Fruit fly (Drosophila melanogaster) whole organism, embryonic: ENCODE measurements around the gene CG7006.
A peak's percentile ranks its signal among the peaks of the same experiment; 100 is the strongest.

Experiments used
- B-H2 ChIP-seq: fragments of 200-800 bp; sonication (Bioruptor generic); optimal IDR thresholded peaks from 2 replicates; lab custom pipeline; 2018; ENCODE audit warnings: missing biosample characterization, mild to moderate bottlenecking, missing genetic modification characterization
- Bgb ChIP-seq: fragments of 200-800 bp; sonication (Bioruptor generic); IDR thresholded peaks from 2 replicates; pipeline ENCODE4 v1.3.6; 2022; ENCODE audit warnings: missing biosample characterization, missing genetic modification characterization; ENCODE audit not compliant: partially characterized antibody
- C15 ChIP-seq: fragments of 200-800 bp; sonication (Bioruptor generic); IDR thresholded peaks from 3 replicates; pipeline ENCODE4 v1.3.6; 2022; ENCODE audit warnings: missing biosample characterization, missing genetic modification characterization
- CG10267 ChIP-seq: fragments of 200-800 bp; sonication (Bioruptor generic); optimal IDR thresholded peaks from 2 replicates; lab custom pipeline; 2018; ENCODE audit warnings: missing biosample characterization, mild to moderate bottlenecking, missing genetic modification characterization, moderate library complexity
- CG10979 ChIP-seq: fragments of 200-800 bp; sonication (Bioruptor generic); optimal IDR thresholded peaks from 2 replicates; lab custom pipeline; 2018; ENCODE audit warnings: missing biosample characterization, mild to moderate bottlenecking, missing genetic modification characterization, moderate library complexity
- CG12391 ChIP-seq: fragments of 200-800 bp; sonication (Bioruptor generic); optimal IDR thresholded peaks from 3 replicates; lab custom pipeline; 2018; ENCODE audit warnings: missing biosample characterization, mild to moderate bottlenecking, missing genetic modification characterization, moderate library complexity
- CG13424 ChIP-seq: fragments of 200-800 bp; sonication (Bioruptor generic); optimal IDR thresholded peaks from 2 replicates; lab custom pipeline; 2019; ENCODE audit warnings: missing biosample characterization, mild to moderate bottlenecking, missing genetic modification characterization, moderate library complexity
- CG14014 ChIP-seq: fragments of 200-800 bp; sonication (Bioruptor generic); IDR thresholded peaks from 2 replicates; pipeline ENCODE4 v1.3.6; 2022; ENCODE audit warnings: missing biosample characterization, missing genetic modification characterization
- CG14860 ChIP-seq: fragments of 200-800 bp; sonication (Bioruptor generic); IDR thresholded peaks from 3 replicates; pipeline ENCODE4 v1.3.6; 2022; ENCODE audit warnings: missing biosample characterization, missing genetic modification characterization; ENCODE audit not compliant: partially characterized antibody
- CG17359 ChIP-seq: fragments of 200-800 bp; sonication (Bioruptor generic); optimal IDR thresholded peaks from 3 replicates; lab custom pipeline; 2018; ENCODE audit warnings: missing biosample characterization, mild to moderate bottlenecking, missing genetic modification characterization, moderate library complexity
- CG18011 ChIP-seq: fragments of 200-800 bp; sonication (Bioruptor generic); optimal IDR thresholded peaks from 2 replicates; lab custom pipeline; 2017; ENCODE audit warnings: missing biosample characterization, missing genetic modification characterization, mild to moderate bottlenecking, moderate library complexity, missing genotype
- CG2129 ChIP-seq: fragments of 200-800 bp; sonication (Bioruptor generic); IDR thresholded peaks from 2 replicates; pipeline ENCODE4 v1.3.6; 2022; ENCODE audit warnings: missing biosample characterization, missing genetic modification characterization; ENCODE audit not compliant: partially characterized antibody
- CG31365 ChIP-seq: fragments of 200-800 bp; sonication (Bioruptor generic); optimal IDR thresholded peaks from 2 replicates; lab custom pipeline; 2018; ENCODE audit warnings: missing biosample characterization, mild to moderate bottlenecking, missing genetic modification characterization
- CG34422 ChIP-seq: fragments of 200-800 bp; sonication (Bioruptor generic); IDR thresholded peaks from 3 replicates; pipeline ENCODE4 v1.3.6; 2022; ENCODE audit warnings: missing biosample characterization, missing genetic modification characterization
- CG7556 ChIP-seq: fragments of 200-800 bp; sonication (Bioruptor generic); optimal IDR thresholded peaks from 2 replicates; lab custom pipeline; 2017; ENCODE audit warnings: missing biosample characterization, mild to moderate bottlenecking, missing genetic modification characterization
- CG7839 ChIP-seq: fragments of 200-800 bp; sonication (Bioruptor generic); optimal IDR thresholded peaks from 3 replicates; lab custom pipeline; 2018; ENCODE audit warnings: missing biosample characterization, mild to moderate bottlenecking, missing genetic modification characterization, moderate library complexity
- CG8944 ChIP-seq: fragments of 200-800 bp; sonication (Bioruptor generic); optimal IDR thresholded peaks from 3 replicates; lab custom pipeline; 2016; ENCODE audit warnings: missing biosample characterization, missing genetic modification characterization
- CG9817 ChIP-seq: fragments of 200-800 bp; sonication (Bioruptor generic); optimal IDR thresholded peaks from 2 replicates; lab custom pipeline; 2018; ENCODE audit warnings: missing biosample characterization, mild to moderate bottlenecking, missing genetic modification characterization, moderate library complexity
- CG9876 ChIP-seq: fragments of 200-800 bp; sonication (Bioruptor generic); optimal IDR thresholded peaks from 2 replicates; lab custom pipeline; 2016; ENCODE audit warnings: missing biosample characterization, missing genetic modification characterization
- D ChIP-seq, 2 experiments: fragments of 200-800 bp in 1 of 2; fragments of >200 bp in 1 of 2; sonication (Bioruptor generic) in 1 of 2; optimal IDR thresholded peaks; 2 replicates in 1 of 2; 3 replicates in 1 of 2; lab custom pipeline; 2017; ENCODE audit warnings: mild to moderate bottlenecking in 1 of 2, missing biosample characterization in 1 of 2, missing genetic modification characterization in 1 of 2, missing genetic modification reagents in 1 of 2
- Dfd ChIP-seq, 2 experiments: fragments of >200 bp; optimal IDR thresholded peaks; 2 replicates each; lab custom pipeline; 2017; ENCODE audit warnings: missing biosample characterization in 2 of 2, missing genetic modification characterization in 2 of 2
- Dref ChIP-seq: fragments of 200-800 bp; sonication (Bioruptor generic); IDR thresholded peaks from 2 replicates; pipeline ENCODE4 v1.3.6; 2022; ENCODE audit warnings: missing biosample characterization, missing genetic modification characterization
- E2f1 ChIP-seq: fragments of 200-800 bp; sonication (Bioruptor generic); IDR thresholded peaks from 2 replicates; pipeline ENCODE4 v1.3.6; 2022; ENCODE audit warnings: missing biosample characterization, missing genetic modification characterization
- H15 ChIP-seq: fragments of 200-800 bp; sonication (Bioruptor generic); IDR thresholded peaks from 3 replicates; pipeline ENCODE4 v1.3.6; 2022; ENCODE audit warnings: missing biosample characterization, missing genetic modification characterization
- MBD-R2 ChIP-seq: fragments of 200-800 bp; sonication (Bioruptor generic); IDR thresholded peaks from 2 replicates; pipeline ENCODE4 v1.3.6; 2022; ENCODE audit warnings: missing biosample characterization, missing genetic modification characterization
- MESR4 ChIP-seq: fragments of 200-800 bp; sonication (Bioruptor generic); optimal IDR thresholded peaks from 2 replicates; lab custom pipeline; 2018; ENCODE audit warnings: missing biosample characterization, mild to moderate bottlenecking, missing genetic modification characterization, moderate library complexity
- Med ChIP-seq: fragments of 200-800 bp; sonication (Bioruptor generic); peaks from one replicate; lab custom pipeline; 2016; ENCODE audit warnings: missing biosample characterization, missing genetic modification characterization, mild to moderate bottlenecking, inconsistent platforms, moderate library complexity
- Nf-YA ChIP-seq: fragments of 200-800 bp; sonication (Bioruptor generic); IDR thresholded peaks from 2 replicates; pipeline ENCODE4 v1.3.6; 2022; ENCODE audit warnings: missing biosample characterization, missing genetic modification characterization
- Tbp ChIP-seq: fragments of >200 bp; optimal IDR thresholded peaks from 2 replicates; lab custom pipeline; 2018; ENCODE audit warnings: missing biosample characterization, missing genetic modification characterization
- ab ChIP-seq: fragments of 200-800 bp; sonication (Bioruptor generic); optimal IDR thresholded peaks from 2 replicates; lab custom pipeline; 2016; ENCODE audit warnings: missing biosample characterization, missing genetic modification characterization
- aop ChIP-seq: fragments of 200-800 bp; sonication (Bioruptor generic); IDR thresholded peaks from 2 replicates; pipeline ENCODE4 v1.3.6; 2022; ENCODE audit warnings: missing biosample characterization, missing genetic modification characterization
- chif ChIP-seq, 2 experiments: fragments of 200-800 bp; sonication (Bioruptor generic); optimal IDR thresholded peaks; 3 replicates each; lab custom pipeline; 2016; ENCODE audit warnings: missing biosample characterization in 2 of 2, missing genetic modification characterization in 2 of 2
- chinmo ChIP-seq: fragments of 200-800 bp; sonication (Bioruptor generic); IDR thresholded peaks from 4 replicates; pipeline ENCODE4 v1.3.6; 2022; ENCODE audit warnings: missing biosample characterization, missing genetic modification characterization; ENCODE audit not compliant: partially characterized antibody
- crc ChIP-seq: fragments of 200-800 bp; sonication (Bioruptor generic); optimal IDR thresholded peaks from 2 replicates; lab custom pipeline; 2016; ENCODE audit warnings: missing biosample characterization, missing genetic modification characterization
- disco-r ChIP-seq: fragments of 200-800 bp; sonication (Bioruptor generic); optimal IDR thresholded peaks from 2 replicates; lab custom pipeline; 2016; ENCODE audit warnings: missing biosample characterization, missing genetic modification characterization
- dpn ChIP-seq, 2 experiments: fragments of 200-800 bp; sonication (Bioruptor generic); optimal IDR thresholded peaks; 3 replicates each; lab custom pipeline; 2016; ENCODE audit warnings: missing biosample characterization in 2 of 2, missing genetic modification characterization in 2 of 2
- grau ChIP-seq: fragments of 200-800 bp; optimal IDR thresholded peaks from 3 replicates; lab custom pipeline; 2019; ENCODE audit warnings: missing biosample characterization, mild to moderate bottlenecking, missing genetic modification characterization, moderate library complexity
- gro ChIP-seq: fragments of 200-800 bp; sonication (Bioruptor generic); optimal IDR thresholded peaks from 2 replicates; lab custom pipeline; 2016; ENCODE audit warnings: missing biosample characterization, missing genetic modification characterization
- ind ChIP-seq: fragments of 200-800 bp; sonication (Bioruptor generic); optimal IDR thresholded peaks from 3 replicates; lab custom pipeline; 2016; ENCODE audit warnings: missing biosample characterization, missing genetic modification characterization
- ken ChIP-seq: fragments of 200-800 bp; sonication (Bioruptor generic); IDR thresholded peaks from 3 replicates; pipeline ENCODE4 v1.3.6; 2022; ENCODE audit warnings: missing biosample characterization, missing genetic modification characterization
- kni ChIP-seq: fragments of 200-800 bp; sonication (Bioruptor generic); optimal IDR thresholded peaks from 3 replicates; lab custom pipeline; 2017; ENCODE audit warnings: mild to moderate bottlenecking, missing biosample characterization, missing genetic modification reagents, missing genetic modification characterization
- lmd ChIP-seq: fragments of 200-800 bp; sonication (Bioruptor generic); IDR thresholded peaks from 2 replicates; pipeline ENCODE4 v1.3.6; 2022; ENCODE audit warnings: missing biosample characterization, missing genetic modification characterization
- mam ChIP-seq: fragments of 200-800 bp; sonication (Bioruptor generic); optimal IDR thresholded peaks from 3 replicates; lab custom pipeline; 2016; ENCODE audit warnings: missing biosample characterization, missing genetic modification characterization
- nmo ChIP-seq: fragments of 200-800 bp; sonication (Bioruptor generic); optimal IDR thresholded peaks from 2 replicates; lab custom pipeline; 2018; ENCODE audit warnings: missing biosample characterization, mild to moderate bottlenecking, missing genetic modification characterization, moderate library complexity
- peb ChIP-seq: fragments of 200-800 bp; sonication (Bioruptor generic); IDR thresholded peaks from 2 replicates; pipeline ENCODE4 v1.3.6; 2022; ENCODE audit warnings: missing biosample characterization, missing genetic modification characterization
- slou ChIP-seq: fragments of 200-800 bp; sonication (Bioruptor generic); optimal IDR thresholded peaks from 3 replicates; lab custom pipeline; 2016; ENCODE audit warnings: missing biosample characterization, missing genetic modification characterization
- sob ChIP-seq: fragments of 200-800 bp; sonication (Bioruptor generic); IDR thresholded peaks from 2 replicates; pipeline ENCODE4 v1.3.6; 2022; ENCODE audit warnings: missing biosample characterization, missing genetic modification characterization
- tgo ChIP-seq: fragments of 200-800 bp; sonication (Bioruptor generic); IDR thresholded peaks from 3 replicates; pipeline ENCODE4 v1.3.6; 2022; ENCODE audit warnings: missing biosample characterization, missing genetic modification characterization
- trem ChIP-seq: fragments of 200-800 bp; optimal IDR thresholded peaks from 3 replicates; lab custom pipeline; 2019; ENCODE audit warnings: missing biosample characterization, mild to moderate bottlenecking, missing genetic modification characterization, moderate library complexity

CG7006 gene

dm6 chr3R:24893320-24893955 is 43.0 kb downstream of the CG7006 start (continued):
- TF ChIP-seq trem (tag; lab: Kevin White, UChicago) (peak; percentile 90), CG10267 (tag; lab: Kevin White, UChicago) (peak; percentile 91), C15 (GFP tag; lab: Robert Waterston, UW) (no peak), kni (GFP tag; lab: Kevin White, UChicago) (peak; percentile 22), CG17359 (peak; percentile 85), sob (peak; percentile 37; the same call in 1 of the 2 replicates), dpn (GFP tag; optimal IDR thresholded peaks at IDR 0.05; lab: Kevin White, UChicago) (peak in 1 of 2 experiments; percentile 58), tgo (GFP tag; lab: Robert Waterston, UW) (peak; percentile 61), disco-r (no peak), CG31365 (no peak), MESR4 (GFP tag; lab: Kevin White, UChicago) (no peak), chinmo (peak; percentile 56; the same call in 1 of the 4 replicates), CG14860 (GFP tag; lab: Robert Waterston, UW) (no peak), slou (GFP tag; lab: Kevin White, UChicago) (no peak), CG9817 (tag; lab: Kevin White, UChicago) (peak; percentile 54), Dref (GFP tag; lab: Robert Waterston, UW) (no peak), Dfd (GFP tag; optimal IDR thresholded peaks at IDR 0.05; lab: Kevin White, UChicago) (no peak), CG7839 (tag; lab: Kevin White, UChicago) (peak; percentile 92), E2f1 (peak; percentile 67), crc (no peak), CG14014 (GFP tag; lab: Robert Waterston, UW) (peak; percentile 20; the same call in 1 of the 2 replicates), H15 (GFP tag; lab: Robert Waterston, UW) (peak; percentile 28; the same call in 1 of the 3 replicates), CG10979 (tag; lab: Kevin White, UChicago) (peak; percentile 95), grau (tag; lab: Kevin White, UChicago) (peak; percentile 88), nmo (peak; percentile 95), Med (GFP tag; lab: Kevin White, UChicago) (peak; percentile 58), CG12391 (tag; lab: Kevin White, UChicago) (peak; percentile 87), peb (peak; percentile 35; the same call in 1 of the 2 replicates), ken (GFP tag; lab: Robert Waterston, UW) (no peak), CG8944 (no peak), CG2129 (GFP tag; lab: Robert Waterston, UW) (no peak), CG34422 (peak; percentile 55; the same call in 1 of the 3 replicates), ind (peak; percentile 74), CG9876 (GFP tag; lab: Kevin White, UChicago) (no peak), Bgb (GFP tag; lab: Robert Waterston, UW) (no peak), Nf-YA (GFP tag; lab: Robert Waterston, UW) (peak; percentile 57; the same call in 1 of the 2 replicates), B-H2 (GFP tag; lab: Kevin White, UChicago) (no peak), D (optimal IDR thresholded peaks at IDR 0.05; lab: Kevin White, UChicago) (no peak), D (GFP tag; optimal IDR thresholded peaks at IDR 0.05; lab: Kevin White, UChicago) (peak; percentile 83), CG18011 (GFP tag; lab: Kevin White, UChicago) (no peak), aop (GFP tag; lab: Robert Waterston, UW) (no peak), mam (GFP tag; lab: Kevin White, UChicago) (no peak), ab (no peak), CG13424 (tag; lab: Kevin White, UChicago) (peak; percentile 88), gro (no peak), Tbp (GFP tag; lab: Kevin White, UChicago) (no peak), MBD-R2 (no peak; the same call in 1 of the 2 replicates), chif (GFP tag; optimal IDR thresholded peaks at IDR 0.05; lab: Kevin White, UChicago) (no peak), CG7556 (GFP tag; lab: Kevin White, UChicago) (peak; percentile 91), lmd (GFP tag; lab: Robert Waterston, UW) (peak; percentile 78)
